Worm (Caenorhabditis elegans): ENCODE results near the gene T16G1.6.

The T16G1.6 gene

ce11 chrV:12950812-12951528, 14.0 kb upstream of the T16G1.6 start, which contains the start of the genes T16G1.9 and T16G1.18 (continued):
- no peak for TF ChIP-seq snpc-1.2 (GFP tag; IDR thresholded peaks at IDR 0.05)
- TF ChIP-seq T20F7.1 (GFP tag; optimal IDR thresholded peaks at IDR 0.05) = peak; percentile 85
- no peak for TF ChIP-seq sdz-12 (GFP tag; optimal IDR thresholded peaks at IDR 0.05)

ce11 chrV:12949607-12950006, 12.6 kb upstream of the T16G1.6 start, which contains the start of gene T16G1.13:
Gene T16G1.13, plus strand, starts transcription at chrV:12949907.
- TF ChIP-seq nhr-10 (tag; optimal IDR thresholded peaks at IDR 0.05) = no peak
- peak in 1 of 2 experiments; percentile 29 for TF ChIP-seq unc-62 (GFP tag; optimal IDR thresholded peaks at IDR 0.05 in 1 of 2)
- TF ChIP-seq unc-62 (tag; optimal IDR thresholded peaks at IDR 0.05) = no peak
- no peak for TF ChIP-seq sdz-12 (GFP tag; optimal IDR thresholded peaks at IDR 0.05)
- no peak for TF ChIP-seq pha-4 (GFP tag; IDR thresholded peaks at IDR 0.05)
- TF ChIP-seq pha-4 (tag; optimal IDR thresholded peaks at IDR 0.05) = no peak
- TF ChIP-seq attf-4 (tag; optimal IDR thresholded peaks at IDR 0.05) = no peak

ce11 chrV:12944775-12945174, 7.8 kb upstream of the T16G1.6 start, which contains the start of gene grl-2:
Gene grl-2, plus strand, starts transcription at chrV:12945075.
- no peak for TF ChIP-seq nhr-25 (tag; optimal IDR thresholded peaks at IDR 0.05; ENCODE audit: borderline replicate concordance, insufficient read depth)
- no peak for TF ChIP-seq fos-1 (tag; optimal IDR thresholded peaks at IDR 0.05)
- TF ChIP-seq nhr-77 (tag; optimal IDR thresholded peaks at IDR 0.05) = no peak
- no peak for TF ChIP-seq zip-11 (GFP tag; IDR thresholded peaks at IDR 0.05)
- no peak for TF ChIP-seq nhr-237 (tag; optimal IDR thresholded peaks at IDR 0.05)
- TF ChIP-seq Y105C5A.15 (GFP tag; IDR thresholded peaks at IDR 0.05) = no peak
- TF ChIP-seq ceh-44 (GFP tag; IDR thresholded peaks at IDR 0.05) = no peak
- TF ChIP-seq nhr-48 (tag; optimal IDR thresholded peaks at IDR 0.05) = no peak
- TF ChIP-seq pha-4 (GFP tag; IDR thresholded peaks at IDR 0.05) = no peak
- no peak for TF ChIP-seq pha-4 (tag; optimal IDR thresholded peaks at IDR 0.05)
- TF ChIP-seq cey-2 (tag; optimal IDR thresholded peaks at IDR 0.05; ENCODE audit: borderline replicate concordance, insufficient read depth) = no peak

- TF ChIP-seq arid-1 (GFP tag; conservative IDR thresholded peaks at IDR 0.05) (no peak), mep-1 (tag; optimal IDR thresholded peaks at IDR 0.05) (no peak), mdt-29 (GFP tag; IDR thresholded peaks at IDR 0.05) (no peak), F49E8.2 (tag; optimal IDR thresholded peaks at IDR 0.05; ENCODE audit: borderline replicate concordance) (no peak), D1046.2 (GFP tag; IDR thresholded peaks at IDR 0.05) (no peak), php-3 (GFP tag; IDR thresholded peaks at IDR 0.05) (no peak), lin-1 (GFP tag; IDR thresholded peaks at IDR 0.05) (no peak), ceh-28 (tag; optimal IDR thresholded peaks at IDR 0.05) (no peak), duxl-1 (tag; optimal IDR thresholded peaks at IDR 0.05; ENCODE audit: poor library complexity) (no peak), daf-12 (tag; optimal IDR thresholded peaks at IDR 0.05) (no peak)
These were observed 7.3 kb upstream of the T16G1.6 start, which contains the start of gene T16G1.3 for ce11 chrV:12944229-12944628. Gene T16G1.3, minus strand, starts transcription at chrV:12944329.

DNA sequence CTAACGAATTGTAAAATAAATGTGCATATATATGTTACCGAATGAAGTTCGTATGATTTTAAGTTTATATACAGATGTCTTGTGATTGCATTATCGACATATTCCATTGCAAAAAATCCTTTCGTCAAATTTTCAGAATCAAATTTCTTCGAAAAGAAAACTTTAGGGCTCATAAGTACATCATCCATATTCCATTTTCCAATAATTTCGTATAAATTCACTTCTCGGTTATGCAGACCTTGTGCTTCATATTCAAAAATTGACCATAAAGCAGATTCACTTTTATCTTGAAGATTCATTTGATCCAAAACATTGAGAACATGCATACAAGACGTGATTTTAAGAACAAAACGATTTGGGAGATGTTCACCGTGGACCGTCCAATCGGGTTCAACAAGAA, 6.4 kb upstream of the T16G1.6 start:
- TF ChIP-seq unc-62 (GFP tag; optimal IDR thresholded peaks at IDR 0.05 in 1 of 2) = peak in 1 of 2 experiments; percentile 92
- no peak for TF ChIP-seq unc-62 (tag; optimal IDR thresholded peaks at IDR 0.05)
- TF ChIP-seq ama-1 (optimal IDR thresholded peaks at IDR 0.05) = no peak

ce11 chrV:12941797-12942474, 5.0 kb upstream of the T16G1.6 start, which contains the start of gene T16G1.4:
Gene T16G1.4, minus strand, starts transcription at chrV:12941847.
- TF ChIP-seq Y5F2A.4 (GFP tag; optimal IDR thresholded peaks at IDR 0.05) (no peak), lin-13 (GFP tag; optimal IDR thresholded peaks at IDR 0.05) (no peak), unc-39 (tag; optimal IDR thresholded peaks at IDR 0.05) (no peak), daf-16 (GFP tag; optimal IDR thresholded peaks at IDR 0.05) (no peak), daf-16 (tag; optimal IDR thresholded peaks at IDR 0.05) (peak; percentile 51), hlh-30 (tag; optimal IDR thresholded peaks at IDR 0.05; ENCODE audit: insufficient read depth) (peak; percentile 46), nhr-28 (tag; optimal IDR thresholded peaks at IDR 0.05) (peak; percentile 11)

All from whole organism, L4 larva.